Fruit fly (Drosophila melanogaster): ENCODE data around the gene CG3176.

CG3176 gene

DNA sequence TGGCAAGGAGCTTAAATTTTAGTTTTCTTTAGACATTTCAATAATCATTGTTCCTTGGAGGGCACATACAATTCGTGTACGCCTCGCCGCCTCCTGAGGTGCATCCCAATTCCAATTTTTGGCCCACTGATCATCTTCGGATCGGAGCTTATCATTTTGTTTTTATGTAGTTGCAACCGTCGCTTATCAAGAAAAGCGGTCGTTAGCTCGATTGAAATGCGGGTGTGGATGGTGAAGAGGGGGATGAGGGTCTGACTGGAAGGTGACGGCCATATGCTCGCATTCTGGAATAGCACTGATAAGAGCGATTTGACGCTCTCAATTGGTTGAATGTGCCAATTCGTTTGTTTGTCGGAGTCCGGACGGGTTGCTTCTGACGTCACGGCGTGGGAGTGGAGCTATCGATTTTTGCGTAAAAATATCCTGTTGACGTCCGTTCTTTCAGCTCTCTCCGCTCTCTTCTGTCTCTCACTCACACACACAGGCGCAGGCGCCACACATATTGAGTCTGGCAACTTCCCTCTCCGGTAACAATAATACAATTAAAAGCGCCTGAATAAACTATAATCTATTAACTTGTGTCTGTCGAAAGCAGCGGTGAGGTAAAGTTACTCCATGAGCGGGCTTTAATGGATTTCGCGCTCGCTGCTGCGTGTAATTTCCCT is 17.4 kb downstream of the CG3176 start (continued):
- TF ChIP-seq Hmx (GFP tag; optimal IDR thresholded peaks at IDR 0.05) (no peak), onecut (GFP tag; IDR thresholded peaks at IDR 0.05) (peak; percentile 95), CG12769 (tag; optimal IDR thresholded peaks at IDR 0.05) (peak; percentile 71), Sox100B (GFP tag; optimal IDR thresholded peaks at IDR 0.05) (no peak)

DNA sequence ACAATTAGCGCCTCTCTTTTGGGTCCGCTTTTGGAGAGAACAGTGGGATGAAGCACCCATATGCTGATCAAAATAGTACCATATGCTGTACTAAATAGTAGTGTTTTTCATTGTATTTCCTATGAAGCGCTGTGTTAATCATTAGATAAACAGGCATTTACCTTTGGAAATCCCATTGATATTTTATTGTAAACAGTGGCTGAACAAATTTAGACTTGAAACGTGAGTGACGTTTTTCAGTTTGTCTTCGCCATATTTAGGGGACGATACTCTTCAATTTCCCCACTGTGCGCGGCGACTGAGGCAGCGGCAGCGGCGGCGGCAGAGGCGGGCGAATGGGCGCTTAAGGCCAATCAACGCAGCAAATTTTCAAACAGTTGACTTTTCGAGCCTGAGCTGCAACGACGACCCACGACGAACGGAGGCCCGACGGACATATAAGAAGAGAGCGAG is 18.0 kb downstream of the CG3176 start:
- TF ChIP-seq lbe (GFP tag; optimal IDR thresholded peaks at IDR 0.05), result peak; percentile 24
- peak; percentile 90 for TF ChIP-seq CG34376 (GFP tag; optimal IDR thresholded peaks at IDR 0.05)
- 0 out of 2 replicates have a peak, but pooled peaks have one; percentile 19 for TF ChIP-seq nerfin-2 (GFP tag; IDR thresholded peaks at IDR 0.05; ENCODE audit: partially characterized antibody)
- peak; percentile 82 for TF ChIP-seq kni (GFP tag; optimal IDR thresholded peaks at IDR 0.05)
- TF ChIP-seq CG10366 (GFP tag; IDR thresholded peaks at IDR 0.05), result peak; percentile 55
- TF ChIP-seq CG3065 (GFP tag; optimal IDR thresholded peaks at IDR 0.05), result peak; percentile 50
- peak; percentile 85 for TF ChIP-seq Oli (tag; optimal IDR thresholded peaks at IDR 0.05)
- TF ChIP-seq CG15073 (GFP tag; optimal IDR thresholded peaks at IDR 0.05), result no peak
- TF ChIP-seq D19B (GFP tag; optimal IDR thresholded peaks at IDR 0.05), result peak; percentile 77
- TF ChIP-seq trh (GFP tag; optimal IDR thresholded peaks at IDR 0.05), result no peak
- TF ChIP-seq klu (GFP tag; IDR thresholded peaks at IDR 0.05), result peak; percentile 48; the same call in 1 of the 2 replicates
- no peak for TF ChIP-seq ham (GFP tag; IDR thresholded peaks at IDR 0.05)
- TF ChIP-seq pzg (GFP tag; optimal IDR thresholded peaks at IDR 0.05), result peak; percentile 2
- no peak for TF ChIP-seq CG14667 (GFP tag; IDR thresholded peaks at IDR 0.05)
- TF ChIP-seq CG4424 (GFP tag; optimal IDR thresholded peaks at IDR 0.05), result peak; percentile 72
- TF ChIP-seq wek (GFP tag; optimal IDR thresholded peaks at IDR 0.05), result peak; percentile 66
- TF ChIP-seq CG10543 (GFP tag; optimal IDR thresholded peaks at IDR 0.05), result peak; percentile 96
- no peak for TF ChIP-seq Doc2 (GFP tag; IDR thresholded peaks at IDR 0.05)
- peak; percentile 86 for TF ChIP-seq CG10209 (GFP tag; optimal IDR thresholded peaks at IDR 0.05)
- peak; percentile 68 for TF ChIP-seq Myb (GFP tag; optimal IDR thresholded peaks at IDR 0.05)
- TF ChIP-seq Dip2 (GFP tag; IDR thresholded peaks at IDR 0.05), result peak; percentile 39; the same call in 1 of the 2 replicates
- peak; percentile 90 for TF ChIP-seq CG13894 (tag; optimal IDR thresholded peaks at IDR 0.05)
- TF ChIP-seq CG9876 (GFP tag; optimal IDR thresholded peaks at IDR 0.05), result peak; percentile 60
- TF ChIP-seq bowl (GFP tag; IDR thresholded peaks at IDR 0.05), result peak; percentile 35; the same call in 1 of the 2 replicates
- TF ChIP-seq lmd (GFP tag; IDR thresholded peaks at IDR 0.05), result peak; percentile 79
- peak; percentile 85 for TF ChIP-seq Rfx (GFP tag; IDR thresholded peaks at IDR 0.05)
- TF ChIP-seq CG1602 (GFP tag; optimal IDR thresholded peaks at IDR 0.05), result peak; percentile 66
- no peak for TF ChIP-seq Sry-β (GFP tag; optimal IDR thresholded peaks at IDR 0.05)
- TF ChIP-seq h (optimal IDR thresholded peaks at IDR 0.05), result no peak
- TF ChIP-seq CG9932 (GFP tag; IDR thresholded peaks at IDR 0.05), result peak; percentile 67
- peak; percentile 71 for TF ChIP-seq phol (tag; optimal IDR thresholded peaks at IDR 0.05)
- peak; percentile 55 for TF ChIP-seq Ssrp (tag; optimal IDR thresholded peaks at IDR 0.05)
- peak; percentile 47 for TF ChIP-seq CG7928 (GFP tag; optimal IDR thresholded peaks at IDR 0.05)
- TF ChIP-seq CG12104 (GFP tag; optimal IDR thresholded peaks at IDR 0.05), result peak; percentile 74
- TF ChIP-seq MBD-R2 (GFP tag; IDR thresholded peaks at IDR 0.05), result peak; percentile 51; the same call in 1 of the 2 replicates
- peak; percentile 70 for TF ChIP-seq bab2 (GFP tag; optimal IDR thresholded peaks at IDR 0.05)
- TF ChIP-seq ssp (GFP tag; IDR thresholded peaks at IDR 0.05), result no peak; the same call in 1 of the 2 replicates
- TF ChIP-seq hkb (optimal IDR thresholded peaks at IDR 0.05), result no peak
- peak; percentile 79 for TF ChIP-seq hkb (GFP tag; IDR thresholded peaks at IDR 0.05)
- peak; percentile 61 for TF ChIP-seq tup (GFP tag; optimal IDR thresholded peaks at IDR 0.05)
- TF ChIP-seq Oaz (GFP tag; IDR thresholded peaks at IDR 0.05), result peak; percentile 58
- TF ChIP-seq Blimp-1 (GFP tag; optimal IDR thresholded peaks at IDR 0.05), result peak; percentile 70
- no peak for TF ChIP-seq corto (GFP tag; optimal IDR thresholded peaks at IDR 0.05)
- TF ChIP-seq CG4360 (GFP tag; IDR thresholded peaks at IDR 0.05), result 0 out of 2 replicates have a peak, but pooled peaks have one; percentile 17
- TF ChIP-seq trem (tag; optimal IDR thresholded peaks at IDR 0.05), result peak; percentile 35

Measured in whole organism, embryonic.